Fruit fly (Drosophila melanogaster) whole organism: ENCODE measurements around the gene MYPT-75D.

Source experiments
- pan ChIP-seq: fragments of >200 bp; optimal IDR thresholded peaks from 2 replicates; lab custom pipeline; 2017
- psq ChIP-seq: fragments of >200 bp; optimal IDR thresholded peaks from 2 replicates; lab custom pipeline; 2017
- usp ChIP-seq: fragments of >200 bp; optimal IDR thresholded peaks from 2 replicates; lab custom pipeline; 2017; ENCODE audit warnings: missing biosample characterization, missing genetic modification characterization, mixed read lengths

dm6 chr3L:18672203-18672602 is 46.4 kb downstream of the MYPT-75D start:
- no peak for TF ChIP-seq psq
- TF ChIP-seq pan: no peak
- TF ChIP-seq usp: no peak
